Worm (Caenorhabditis elegans) whole organism, L2 larva: ENCODE results near the gene E01G4.6.

Experiments used
- R02D3.7 ChIP-seq: fragments of 150-350 bp; optimal IDR thresholded peaks from 2 replicates; lab custom pipeline; 2014; ENCODE audit warnings: missing biosample characterization, missing genetic modification characterization
- ama-1 ChIP-seq: fragments of 150-350 bp; optimal IDR thresholded peaks from 2 replicates; lab custom pipeline; 2018; ENCODE audit warnings: inconsistent platforms
- lin-13 ChIP-seq: fragments of 150-350 bp; optimal IDR thresholded peaks from 2 replicates; lab custom pipeline; 2014; ENCODE audit warnings: missing biosample characterization, missing genetic modification reagents, missing genetic modification characterization
- nhr-23 ChIP-seq: fragments of 150-350 bp; optimal IDR thresholded peaks from 2 replicates; lab custom pipeline; 2014; ENCODE audit warnings: missing biosample characterization, missing genetic modification reagents, missing genetic modification characterization
- nhr-6 ChIP-seq: fragments of 150-350 bp; optimal IDR thresholded peaks from 2 replicates; lab custom pipeline; 2014; ENCODE audit warnings: missing biosample characterization, missing genetic modification characterization
- sem-4 ChIP-seq: fragments of 150-350 bp; optimal IDR thresholded peaks from 2 replicates; lab custom pipeline; 2014; ENCODE audit warnings: missing biosample characterization, missing genetic modification reagents, missing genetic modification characterization
- skn-1 ChIP-seq: sonication (generic microtip); optimal IDR thresholded peaks from 2 replicates; lab custom pipeline; 2017; ENCODE audit warnings: missing biosample characterization, missing genetic modification characterization
- snpc-4 ChIP-seq: fragments of 150-350 bp; optimal IDR thresholded peaks from 2 replicates; lab custom pipeline; 2014; ENCODE audit warnings: missing biosample characterization, missing genetic modification characterization
- unc-39 ChIP-seq: fragments of 150-350 bp; optimal IDR thresholded peaks from 2 replicates; lab custom pipeline; 2014; ENCODE audit warnings: missing biosample characterization, missing genetic modification characterization

- no peak for TF ChIP-seq unc-39 (tag; lab: Kevin White, UChicago)
- TF ChIP-seq nhr-6 (tag; lab: Kevin White, UChicago) = no peak
- no peak for TF ChIP-seq skn-1 (tag; lab: Kevin White, UChicago)
- no peak for TF ChIP-seq nhr-23 (tag; lab: Kevin White, UChicago)
- no peak for TF ChIP-seq ama-1
- no peak for TF ChIP-seq sem-4
- no peak for TF ChIP-seq snpc-4 (tag; lab: Kevin White, UChicago)
- TF ChIP-seq R02D3.7 (tag; lab: Kevin White, UChicago) = no peak
- TF ChIP-seq lin-13 (GFP tag; lab: Kevin White, UChicago) = no peak
Measured at ce11 chrII:13530657-13531056, 48.5 kb downstream of the E01G4.6 start.
